Worm (Caenorhabditis elegans) whole organism, early embryonic: ENCODE data around the gene rod-1.

Experiments used
- F13C5.2 ChIP-seq: sonication (generic microtip); optimal IDR thresholded peaks from 2 replicates; lab custom pipeline; 2017; ENCODE audit warnings: mild to moderate bottlenecking, missing genetic modification characterization, inconsistent platforms, missing compliant biosample characterization
- aly-1 ChIP-seq: sonication (generic microtip); optimal IDR thresholded peaks from 2 replicates; lab custom pipeline; 2016; ENCODE audit warnings: missing genetic modification characterization, missing compliant biosample characterization
- ceh-13 ChIP-seq: fragments of 200-800 bp; sonication (Bioruptor generic); optimal IDR thresholded peaks from 2 replicates; lab custom pipeline; 2018; ENCODE audit warnings: mild to moderate bottlenecking, missing genetic modification characterization, missing compliant biosample characterization
- tbx-11 ChIP-seq: fragments of 200-800 bp; sonication (Bioruptor generic); IDR thresholded peaks from 2 replicates; pipeline ENCODE4 v1.3.6; 2022; ENCODE audit warnings: missing genetic modification characterization, missing compliant biosample characterization
- tbx-37 ChIP-seq: fragments of 200-800 bp; sonication (Bioruptor generic); conservative IDR thresholded peaks from 2 replicates; pipeline ENCODE4 v1.3.6; 2022; ENCODE audit warnings: missing genetic modification reagents, missing genetic modification characterization, missing compliant biosample characterization

ce11 chrIV:7477697-7478096 is 555 bp upstream of the rod-1 start:
- TF ChIP-seq tbx-11 (no peak), ceh-13 (GFP tag; lab: Kevin White, UChicago) (no peak), tbx-37 (GFP tag; lab: Robert Waterston, UW) (no peak), F13C5.2 (tag; lab: Kevin White, UChicago) (no peak), aly-1 (tag; lab: Kevin White, UChicago) (no peak)
